Fruit fly (Drosophila melanogaster): ENCODE measurements around the gene CG18418.

The CG18418 gene

DNA sequence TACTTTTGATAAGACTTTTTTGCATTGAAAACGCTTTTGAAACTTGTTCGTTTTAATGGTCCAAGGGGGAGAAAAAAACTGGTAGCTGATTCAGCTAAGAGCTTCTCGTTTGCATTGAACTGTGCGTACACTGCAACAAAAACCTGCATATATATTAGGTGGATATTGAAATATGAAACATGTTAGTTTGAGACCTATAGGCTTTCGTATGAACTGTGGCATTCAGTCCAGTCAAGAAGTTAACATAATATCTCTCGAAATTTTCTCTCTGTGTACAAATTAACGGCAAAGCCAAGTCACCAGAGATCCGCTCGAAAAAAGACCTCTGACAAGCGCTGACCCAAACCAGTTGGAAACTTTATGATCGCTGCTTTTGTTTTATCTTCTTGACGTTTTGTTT lies 8.2 kb upstream of the CG18418 start (continued):
- TF ChIP-seq crc (GFP tag; optimal IDR thresholded peaks at IDR 0.05) (peak; percentile 24), nerfin-2 (GFP tag; IDR thresholded peaks at IDR 0.05; ENCODE audit: partially characterized antibody) (no peak), ftz-f1 (GFP tag; optimal IDR thresholded peaks at IDR 0.05) (no peak), HHEX (GFP tag; optimal IDR thresholded peaks at IDR 0.05) (peak; percentile 83), H2.0 (GFP tag; IDR thresholded peaks at IDR 0.05) (peak; percentile 90), Pdp1 (GFP tag; optimal IDR thresholded peaks at IDR 0.05) (peak; percentile 83 to 85), ssp (GFP tag; IDR thresholded peaks at IDR 0.05) (peak; percentile 56), Fer2 (tag; optimal IDR thresholded peaks at IDR 0.05) (peak; percentile 64), CG14965 (GFP tag; optimal IDR thresholded peaks at IDR 0.05; ENCODE audit: borderline replicate concordance) (peak; percentile 11), unc-4 (GFP tag; IDR thresholded peaks at IDR 0.05; ENCODE audit: partially characterized antibody) (no peak), pb (GFP tag; optimal IDR thresholded peaks at IDR 0.05) (peak; percentile 59), jigr1 (GFP tag; IDR thresholded peaks at IDR 0.05) (peak; percentile 41; the same call in 1 of the 3 replicates), CG15696 (tag; optimal IDR thresholded peaks at IDR 0.05) (peak; percentile 7), amos (GFP tag; IDR thresholded peaks at IDR 0.05; ENCODE audit: partially characterized antibody) (no peak), gsb-n (tag; optimal IDR thresholded peaks at IDR 0.05) (peak; percentile 56), CG9609 (GFP tag; optimal IDR thresholded peaks at IDR 0.05) (peak; percentile 84), NC2α (GFP tag; optimal IDR thresholded peaks at IDR 0.05) (peak; percentile 58), CG8765 (GFP tag; IDR thresholded peaks at IDR 0.05) (peak; percentile 67), CG30020 (tag; optimal IDR thresholded peaks at IDR 0.05) (no peak), CG4854 (GFP tag; optimal IDR thresholded peaks at IDR 0.05) (peak; percentile 74), Spps (tag; optimal IDR thresholded peaks at IDR 0.05) (peak; percentile 52), CG3407 (GFP tag; optimal IDR thresholded peaks at IDR 0.05) (peak; percentile 64), Oaz (GFP tag; IDR thresholded peaks at IDR 0.05) (peak; percentile 87), CG11723 (GFP tag; optimal IDR thresholded peaks at IDR 0.05) (peak; percentile 77), CG1602 (GFP tag; optimal IDR thresholded peaks at IDR 0.05) (peak; percentile 75), disco-r (GFP tag; optimal IDR thresholded peaks at IDR 0.05) (peak; percentile 68), pros (GFP tag; optimal IDR thresholded peaks at IDR 0.05) (no peak), crp (GFP tag; optimal IDR thresholded peaks at IDR 0.05) (peak in 1 of 2 experiments; percentile 19), CG1024 (GFP tag; IDR thresholded peaks at IDR 0.05) (peak; percentile 82), CG7928 (GFP tag; optimal IDR thresholded peaks at IDR 0.05) (peak; percentile 40), CG7963 (GFP tag; IDR thresholded peaks at IDR 0.05; ENCODE audit: partially characterized antibody) (no peak), E2f2 (GFP tag; IDR thresholded peaks at IDR 0.05) (peak; percentile 57; the same call in 1 of the 2 replicates), CG14710 (tag; optimal IDR thresholded peaks at IDR 0.05) (peak; percentile 69), bigmax (GFP tag; optimal IDR thresholded peaks at IDR 0.05) (no peak), Dfd (GFP tag; optimal IDR thresholded peaks at IDR 0.05) (no peak), Fer1 (GFP tag; optimal IDR thresholded peaks at IDR 0.05) (peak; percentile 82), Xrp1 (GFP tag; IDR thresholded peaks at IDR 0.05) (peak; percentile 85), tup (GFP tag; optimal IDR thresholded peaks at IDR 0.05) (peak; percentile 73), sd (tag; optimal IDR thresholded peaks at IDR 0.05) (peak; percentile 54), az2 (GFP tag; optimal IDR thresholded peaks at IDR 0.05) (peak; percentile 86), CG12071 (GFP tag; optimal IDR thresholded peaks at IDR 0.05) (peak; percentile 90), Abd-B (GFP tag; optimal IDR thresholded peaks at IDR 0.05) (peak; percentile 75), prd (optimal IDR thresholded peaks at IDR 0.05) (no peak), prd (GFP tag; IDR thresholded peaks at IDR 0.05) (peak; percentile 88), slbo (GFP tag; IDR thresholded peaks at IDR 0.05) (peak; percentile 88), MTF-1 (GFP tag; optimal IDR thresholded peaks at IDR 0.05; ENCODE audit: borderline replicate concordance) (peak; percentile 72), Doc3 (GFP tag; IDR thresholded peaks at IDR 0.05; ENCODE audit: partially characterized antibody) (no peak), chm (GFP tag; IDR thresholded peaks at IDR 0.05) (no peak; the same call in 1 of the 2 replicates), Bgb (GFP tag; IDR thresholded peaks at IDR 0.05; ENCODE audit: partially characterized antibody) (no peak), CG5180 (GFP tag; optimal IDR thresholded peaks at IDR 0.05) (peak; percentile 69)
